Worm (Caenorhabditis elegans): ENCODE results near the gene F44E5.5.

Gene F44E5.5

DNA sequence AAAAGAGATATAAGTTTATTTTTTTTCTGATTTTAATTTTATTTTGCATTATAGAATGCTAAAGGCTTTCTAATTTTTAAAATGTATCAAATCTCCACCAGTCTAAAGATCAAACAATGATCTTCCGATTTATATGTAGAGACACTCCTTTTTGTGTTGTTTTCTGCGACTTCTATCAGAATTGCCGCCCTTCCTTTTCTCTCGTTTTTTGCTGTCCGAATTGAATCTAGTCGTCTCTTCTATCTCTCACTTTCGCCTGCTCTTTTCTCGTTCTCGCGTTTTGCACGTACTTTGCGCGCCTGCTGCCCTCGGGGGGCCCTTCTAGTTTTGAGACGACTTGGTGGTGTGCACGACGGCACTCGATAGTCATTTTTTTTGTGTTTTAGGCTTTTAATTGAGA lies 35.1 kb upstream of the F44E5.5 start:
- TF ChIP-seq egl-5 (tag; optimal IDR thresholded peaks at IDR 0.05), result no peak
- no peak for TF ChIP-seq jun-1 (tag; optimal IDR thresholded peaks at IDR 0.05)
- TF ChIP-seq unc-62 (GFP tag; optimal IDR thresholded peaks at IDR 0.05), result no peak
- TF ChIP-seq nhr-12 (tag; optimal IDR thresholded peaks at IDR 0.05), result no peak
- TF ChIP-seq elt-1 (tag; optimal IDR thresholded peaks at IDR 0.05), result no peak
- peak; percentile 15 for TF ChIP-seq pha-4 (tag; optimal IDR thresholded peaks at IDR 0.05)
- TF ChIP-seq nhr-25 (tag; optimal IDR thresholded peaks at IDR 0.05), result no peak
- no peak for TF ChIP-seq snpc-4 (tag; optimal IDR thresholded peaks at IDR 0.05)
- no peak for TF ChIP-seq ceh-28 (tag; optimal IDR thresholded peaks at IDR 0.05)
- no peak for TF ChIP-seq R02D3.7 (tag; optimal IDR thresholded peaks at IDR 0.05)
- no peak for TF ChIP-seq sea-2 (GFP tag; optimal IDR thresholded peaks at IDR 0.05)
- no peak for TF ChIP-seq nhr-28 (tag; optimal IDR thresholded peaks at IDR 0.05)
- no peak for TF ChIP-seq aly-2 (tag; optimal IDR thresholded peaks at IDR 0.05)
- no peak for TF ChIP-seq mml-1 (tag; optimal IDR thresholded peaks at IDR 0.05)
- TF ChIP-seq lin-39 (tag; optimal IDR thresholded peaks at IDR 0.05), result peak; percentile 75
- no peak for TF ChIP-seq ceh-9 (tag; optimal IDR thresholded peaks at IDR 0.05)
- TF ChIP-seq nhr-76 (tag; optimal IDR thresholded peaks at IDR 0.05), result no peak
- no peak for TF ChIP-seq ztf-4 (tag; optimal IDR thresholded peaks at IDR 0.05)
- TF ChIP-seq ceh-82 (tag; optimal IDR thresholded peaks at IDR 0.05), result no peak
- TF ChIP-seq nhr-11 (tag; optimal IDR thresholded peaks at IDR 0.05), result no peak
- TF ChIP-seq unc-39 (tag; optimal IDR thresholded peaks at IDR 0.05), result no peak
- TF ChIP-seq elt-2 (tag; optimal IDR thresholded peaks at IDR 0.05), result no peak
- TF ChIP-seq ztf-11 (tag; optimal IDR thresholded peaks at IDR 0.05), result no peak
- peak; percentile 68 for TF ChIP-seq nfya-1 (tag; optimal IDR thresholded peaks at IDR 0.05; ENCODE audit: insufficient read depth)
- no peak for TF ChIP-seq mdl-1 (tag; optimal IDR thresholded peaks at IDR 0.05)
- TF ChIP-seq daf-12 (tag; optimal IDR thresholded peaks at IDR 0.05), result no peak
- peak; percentile 20 for TF ChIP-seq lin-15B (tag; optimal IDR thresholded peaks at IDR 0.05)
- TF ChIP-seq pqm-1 (tag; optimal IDR thresholded peaks at IDR 0.05), result no peak
- TF ChIP-seq hmg-11 (tag; optimal IDR thresholded peaks at IDR 0.05), result peak; percentile 26
- TF ChIP-seq fkh-10 (GFP tag; optimal IDR thresholded peaks at IDR 0.05), result peak; percentile 51
- TF ChIP-seq zag-1 (tag; optimal IDR thresholded peaks at IDR 0.05), result no peak
- TF ChIP-seq nhr-77 (tag; optimal IDR thresholded peaks at IDR 0.05), result no peak
- no peak for TF ChIP-seq nhr-67 (tag; optimal IDR thresholded peaks at IDR 0.05)
- TF ChIP-seq tbx-2 (tag; optimal IDR thresholded peaks at IDR 0.05), result no peak
- TF ChIP-seq elt-3 (tag; optimal IDR thresholded peaks at IDR 0.05), result no peak
- TF ChIP-seq egl-27 (tag; optimal IDR thresholded peaks at IDR 0.05), result no peak
- no peak for TF ChIP-seq fos-1 (tag; optimal IDR thresholded peaks at IDR 0.05)

DNA sequence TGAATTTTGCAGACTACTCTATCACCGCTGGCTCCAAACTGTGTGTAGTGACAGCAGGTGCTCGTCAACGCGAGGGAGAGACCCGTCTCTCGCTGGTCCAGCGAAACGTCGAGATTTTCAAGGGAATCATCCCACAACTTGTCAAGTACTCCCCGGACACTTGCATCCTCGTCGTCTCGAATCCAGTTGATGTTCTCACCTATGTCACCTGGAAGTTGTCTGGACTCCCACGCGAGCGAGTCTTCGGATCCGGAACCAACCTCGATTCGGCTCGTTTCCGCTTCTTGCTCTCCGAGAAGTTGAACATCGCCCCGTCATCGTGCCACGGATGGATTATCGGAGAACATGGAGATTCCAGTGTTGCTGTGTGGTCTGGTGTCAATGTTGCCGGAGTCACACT lies 33.8 kb upstream of the F44E5.5 start:
- no peak for TF ChIP-seq elt-2 (tag; optimal IDR thresholded peaks at IDR 0.05)
- no peak for TF ChIP-seq nhr-67 (tag; optimal IDR thresholded peaks at IDR 0.05)
- no peak for TF ChIP-seq unc-39 (tag; optimal IDR thresholded peaks at IDR 0.05)
- TF ChIP-seq nfya-1 (tag; optimal IDR thresholded peaks at IDR 0.05; ENCODE audit: insufficient read depth), result no peak
- no peak for TF ChIP-seq ceh-16 (tag; optimal IDR thresholded peaks at IDR 0.05)
- no peak for TF ChIP-seq tbx-2 (tag; optimal IDR thresholded peaks at IDR 0.05)
- no peak for TF ChIP-seq nhr-11 (tag; optimal IDR thresholded peaks at IDR 0.05)
- TF ChIP-seq nhr-237 (tag; optimal IDR thresholded peaks at IDR 0.05), result no peak
- TF ChIP-seq fos-1 (tag; optimal IDR thresholded peaks at IDR 0.05), result no peak
- no peak for TF ChIP-seq pha-4 (tag; optimal IDR thresholded peaks at IDR 0.05)
- TF ChIP-seq hmg-11 (tag; optimal IDR thresholded peaks at IDR 0.05), result no peak
- TF ChIP-seq lsy-12 (tag; optimal IDR thresholded peaks at IDR 0.05), result no peak
- TF ChIP-seq nhr-12 (tag; optimal IDR thresholded peaks at IDR 0.05), result no peak
- TF ChIP-seq skn-1 (tag; optimal IDR thresholded peaks at IDR 0.05), result no peak
- TF ChIP-seq egl-5 (tag; optimal IDR thresholded peaks at IDR 0.05), result no peak

DNA sequence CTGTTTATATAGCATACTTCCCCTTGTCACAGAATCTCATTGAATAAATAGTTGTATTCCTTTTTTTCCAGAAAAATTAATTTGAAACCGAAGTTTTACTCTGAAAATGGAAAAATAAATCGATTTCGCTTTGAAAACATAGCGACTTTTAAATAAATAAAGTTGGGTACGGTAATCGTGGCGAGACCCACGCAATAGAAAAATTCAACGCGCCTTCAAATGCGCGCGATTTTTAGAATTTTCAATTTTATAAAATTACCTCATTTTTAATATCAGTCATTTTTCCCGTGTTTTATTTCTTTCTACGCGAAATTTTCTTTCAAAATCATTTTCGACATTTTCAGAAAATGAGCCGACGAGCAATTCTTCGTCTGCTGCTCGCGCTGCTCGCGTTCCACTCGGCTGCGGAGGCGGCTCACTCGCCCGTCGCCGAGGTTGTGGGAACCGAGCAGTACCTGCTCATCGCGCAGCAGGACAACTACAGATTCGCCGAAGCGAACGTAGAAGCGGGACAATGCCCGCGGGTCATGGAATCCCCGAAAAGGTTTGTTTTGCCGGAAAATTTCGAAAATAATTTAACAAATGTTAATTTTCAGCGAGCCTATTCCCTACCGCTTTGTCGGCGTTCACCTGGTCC lies 32.9 kb upstream of the F44E5.5 start, which contains the start of gene F13D12.5:
TSS of gene F13D12.5 (plus strand) at position 345 of the 637 bp plus-strand sequence.
- TF ChIP-seq ztf-4 (tag; optimal IDR thresholded peaks at IDR 0.05) (no peak), nhr-237 (tag; optimal IDR thresholded peaks at IDR 0.05) (no peak), elt-2 (tag; optimal IDR thresholded peaks at IDR 0.05) (no peak), nhr-76 (tag; optimal IDR thresholded peaks at IDR 0.05) (no peak), tbx-2 (tag; optimal IDR thresholded peaks at IDR 0.05) (no peak), ceh-28 (tag; optimal IDR thresholded peaks at IDR 0.05) (no peak), fos-1 (tag; optimal IDR thresholded peaks at IDR 0.05) (no peak), nhr-25 (tag; optimal IDR thresholded peaks at IDR 0.05) (no peak), mml-1 (tag; optimal IDR thresholded peaks at IDR 0.05) (no peak), elt-3 (tag; optimal IDR thresholded peaks at IDR 0.05) (no peak), lsy-12 (tag; optimal IDR thresholded peaks at IDR 0.05) (no peak), unc-62 (GFP tag; optimal IDR thresholded peaks at IDR 0.05) (no peak), egl-27 (tag; optimal IDR thresholded peaks at IDR 0.05) (no peak), fkh-10 (GFP tag; optimal IDR thresholded peaks at IDR 0.05) (no peak), lin-15B (tag; optimal IDR thresholded peaks at IDR 0.05) (no peak)

Data from whole organism, L3 larva.